Fruit fly (Drosophila melanogaster) S2 (cell line): ENCODE results near the gene CG10477.

ENCODE experiments used
- CG8478 ChIP-seq: fragments of >200 bp; optimal IDR thresholded peaks from 2 replicates; lab custom pipeline; 2018
- CTCF ChIP-seq, 2 experiments: fragments of >200 bp; optimal IDR thresholded peaks; 2 replicates each; lab custom pipeline; 2018

CG10477 gene

DNA sequence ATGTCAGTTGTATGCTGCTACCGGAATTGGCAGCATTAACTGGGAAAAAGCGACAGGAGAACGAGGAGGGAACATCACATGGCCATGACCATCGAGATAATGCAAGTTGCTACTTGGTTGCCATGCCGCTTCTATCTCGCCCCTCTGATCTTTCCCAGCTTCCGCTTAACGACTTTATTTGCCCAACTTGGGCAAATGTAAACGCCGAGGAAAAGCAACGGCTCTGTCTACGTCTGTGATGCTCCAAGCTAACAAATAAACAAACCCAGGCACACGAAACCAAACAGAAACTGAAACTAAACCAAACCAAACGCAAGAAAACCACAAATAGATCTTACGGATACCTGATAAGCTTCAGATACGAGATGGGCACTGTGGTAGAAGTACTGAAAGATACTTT is 42.2 kb downstream of the CG10477 start:
- TF ChIP-seq CG8478 (lab: Kevin White, UChicago) (no peak), CTCF (optimal IDR thresholded peaks at IDR 0.05; lab: Kevin White, UChicago) (no peak)

DNA sequence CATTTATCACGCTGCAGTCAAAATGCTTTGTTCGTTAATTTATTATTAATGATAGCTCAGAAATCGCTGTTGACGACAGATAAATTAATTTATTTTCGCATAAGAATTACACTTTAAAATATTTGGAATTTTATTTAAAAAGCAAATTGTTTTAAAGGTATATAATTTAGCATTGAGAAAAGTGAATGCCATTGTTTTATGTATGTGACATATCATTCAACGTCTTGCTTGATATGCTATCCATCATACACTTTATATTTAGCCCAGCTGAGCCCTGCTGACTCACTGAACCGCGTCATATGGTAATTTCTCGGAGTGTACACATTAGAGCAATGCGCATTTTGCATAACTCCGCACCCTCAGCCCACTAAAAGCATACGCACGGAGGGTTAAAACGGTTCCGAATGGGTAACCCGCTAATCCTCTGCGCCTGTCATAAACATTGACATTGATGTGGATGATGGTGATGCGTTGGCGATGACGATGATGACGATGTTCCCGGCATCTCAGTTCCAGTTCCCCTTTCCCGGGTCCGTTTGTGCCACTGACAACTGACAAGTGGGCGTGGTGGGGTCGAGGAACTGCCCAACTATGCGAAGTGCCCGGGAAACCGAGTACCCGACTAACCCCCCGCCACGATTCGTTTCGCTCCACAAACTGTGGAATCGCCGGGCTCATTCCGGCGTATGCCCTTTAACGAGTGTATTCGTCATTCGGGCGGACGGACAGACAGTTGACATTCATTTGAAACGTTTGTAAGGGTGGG is 44.8 kb downstream of the CG10477 start:
- no peak for TF ChIP-seq CTCF (optimal IDR thresholded peaks at IDR 0.05; lab: Kevin White, UChicago)
- no peak for TF ChIP-seq CG8478 (lab: Kevin White, UChicago)

DNA sequence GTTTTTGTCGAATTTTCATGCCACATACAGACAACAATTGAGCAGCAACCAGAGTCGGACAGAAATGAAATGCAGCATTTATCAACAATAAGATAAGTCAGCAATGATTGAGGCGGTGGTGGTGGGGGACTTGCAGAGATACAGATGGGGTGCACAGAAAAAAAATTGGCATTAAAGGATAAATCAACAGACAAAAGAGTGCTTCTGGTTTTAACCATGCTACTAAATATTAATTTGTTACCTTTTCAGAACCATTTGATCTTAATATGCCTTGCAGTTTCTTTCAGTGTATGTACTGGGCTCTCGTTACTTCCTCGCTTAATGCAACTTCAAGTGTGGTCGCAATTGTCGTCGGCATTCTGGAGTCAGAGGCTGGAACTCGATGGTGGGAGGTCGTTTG is 45.7 kb downstream of the CG10477 start:
- no peak for TF ChIP-seq CTCF (optimal IDR thresholded peaks at IDR 0.05; lab: Kevin White, UChicago)
- no peak for TF ChIP-seq CG8478 (lab: Kevin White, UChicago)

DNA sequence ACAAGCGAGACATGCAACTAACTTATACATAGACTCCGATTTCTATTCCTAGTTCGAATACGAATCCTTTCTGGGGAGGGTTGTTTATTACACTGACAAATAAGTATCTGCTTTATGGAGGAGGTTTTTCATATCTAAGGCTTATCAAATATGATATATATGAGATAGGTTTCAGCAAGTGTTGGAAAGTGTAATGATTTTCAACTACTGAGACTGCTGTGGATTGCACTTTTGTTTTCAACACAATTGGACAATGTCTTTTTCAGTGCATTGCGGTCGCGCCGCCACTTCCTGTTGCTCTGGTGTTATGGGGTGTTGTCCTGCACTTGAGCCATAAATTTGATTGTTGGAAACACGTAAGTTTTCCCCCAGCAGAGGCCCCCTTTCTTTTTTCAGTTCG is 46.8 kb downstream of the CG10477 start:
- TF ChIP-seq CG8478 (lab: Kevin White, UChicago) = no peak
- no peak for TF ChIP-seq CTCF (optimal IDR thresholded peaks at IDR 0.05; lab: Kevin White, UChicago)

DNA sequence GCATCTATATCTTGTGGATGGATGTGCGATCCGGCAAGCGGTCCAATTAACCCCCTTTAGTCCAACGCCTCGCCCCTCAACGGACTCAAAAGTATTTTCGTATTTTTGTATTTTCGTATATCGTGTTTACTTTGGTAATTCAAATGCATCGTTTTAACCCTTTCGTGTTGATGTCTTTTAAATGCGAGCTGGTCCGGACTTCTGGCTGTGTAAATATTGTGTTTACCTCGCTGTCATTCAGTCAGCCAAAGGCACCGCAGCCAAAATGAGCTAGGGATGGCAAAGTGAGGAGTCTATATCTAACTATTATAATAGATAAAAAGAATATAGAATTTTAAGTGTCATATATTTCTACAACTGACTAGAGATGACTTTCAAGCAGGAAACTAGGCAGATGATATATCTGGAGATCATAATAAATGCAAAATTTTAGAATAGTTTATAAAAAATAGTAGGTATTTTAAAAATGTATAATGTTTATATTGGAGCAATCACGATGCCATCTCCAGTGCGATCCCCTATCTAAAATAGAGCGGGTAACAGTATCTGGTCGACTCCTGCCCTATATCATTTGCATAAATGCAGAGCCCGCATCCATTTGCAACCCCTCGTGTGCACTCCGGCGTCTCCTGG is 50.7 kb downstream of the CG10477 start:
- TF ChIP-seq CG8478 (lab: Kevin White, UChicago) = no peak
- TF ChIP-seq CTCF (optimal IDR thresholded peaks at IDR 0.05; lab: Kevin White, UChicago) = no peak
